Worm (Caenorhabditis elegans): ENCODE results near the gene clec-151.
A peak's percentile ranks its signal among the peaks of the same experiment; 100 is the strongest.

Gene clec-151

DNA sequence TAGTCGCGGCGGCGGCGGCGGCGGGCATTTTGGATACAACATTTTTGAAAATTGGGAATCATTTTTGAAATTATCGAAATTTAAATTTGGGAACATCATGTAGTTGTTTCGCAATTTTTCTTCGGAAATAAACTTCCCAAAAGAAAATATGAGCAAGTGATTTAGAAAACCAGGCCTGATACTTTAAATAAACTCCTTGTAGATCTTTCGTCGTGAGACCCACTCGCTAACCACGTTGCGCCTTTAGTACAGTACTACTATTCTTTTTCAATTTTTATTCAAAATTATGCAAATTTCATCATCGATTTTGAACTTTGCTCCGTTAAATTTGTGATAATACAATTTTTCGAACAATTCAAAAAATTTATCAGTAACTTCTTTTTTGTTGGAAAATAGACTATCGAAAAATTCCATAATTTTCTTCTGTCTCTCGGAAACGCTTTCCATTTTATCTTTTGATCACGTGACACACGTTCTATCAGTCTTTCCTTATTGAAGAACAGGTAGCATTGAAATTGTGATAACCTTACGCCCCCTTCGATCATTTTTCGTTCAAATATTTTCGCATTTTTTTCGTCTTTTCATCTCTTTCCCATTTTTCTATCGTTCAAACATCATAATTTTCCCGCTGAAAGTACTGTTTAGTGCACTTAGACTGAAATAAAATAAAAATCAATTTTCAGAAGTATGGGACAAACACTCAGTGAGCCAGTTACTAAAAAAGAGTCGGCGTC lies 21.7 kb downstream of the clec-151 start, which contains the start of gene ppm-2 (continued):
- no peak for TF ChIP-seq Y95B8A.8 (GFP tag; IDR thresholded peaks at IDR 0.05)
- TF ChIP-seq nfya-2 (GFP tag; IDR thresholded peaks at IDR 0.05): no peak
- TF ChIP-seq snpc-1.3 (tag; optimal IDR thresholded peaks at IDR 0.05; ENCODE audit: insufficient read depth): peak; percentile 21
- TF ChIP-seq efl-1 (GFP tag; optimal IDR thresholded peaks at IDR 0.05): peak; percentile 50
- no peak for TF ChIP-seq bed-1 (GFP tag; IDR thresholded peaks at IDR 0.05)
- no peak for TF ChIP-seq ceh-100 (GFP tag; IDR thresholded peaks at IDR 0.05)
- TF ChIP-seq hlh-26 (GFP tag; conservative IDR thresholded peaks at IDR 0.05): no peak
- no peak for TF ChIP-seq chd-7 (tag; optimal IDR thresholded peaks at IDR 0.05)
- TF ChIP-seq F57C9.4 (tag; optimal IDR thresholded peaks at IDR 0.05): no peak
- TF ChIP-seq hlh-12 (tag; optimal IDR thresholded peaks at IDR 0.05): no peak
- TF ChIP-seq cebp-1 (GFP tag; IDR thresholded peaks at IDR 0.05): no peak
- no peak for TF ChIP-seq cebp-1 (tag; optimal IDR thresholded peaks at IDR 0.05)
- TF ChIP-seq rec-8 (tag; optimal IDR thresholded peaks at IDR 0.05): no peak
- TF ChIP-seq K11D2.4 (GFP tag; IDR thresholded peaks at IDR 0.05): no peak
- no peak for TF ChIP-seq F10E7.11 (tag; optimal IDR thresholded peaks at IDR 0.05)
- no peak for TF ChIP-seq snpc-1.1 (tag; optimal IDR thresholded peaks at IDR 0.05; ENCODE audit: insufficient read depth)
- no peak for TF ChIP-seq unc-130 (GFP tag; optimal IDR thresholded peaks at IDR 0.05)
- TF ChIP-seq egl-44 (GFP tag; IDR thresholded peaks at IDR 0.05): no peak
- no peak for TF ChIP-seq hrde-1 (tag; optimal IDR thresholded peaks at IDR 0.05; ENCODE audit: borderline replicate concordance)
- TF ChIP-seq C06A6.2 (GFP tag; conservative IDR thresholded peaks at IDR 0.05): no peak
- TF ChIP-seq lin-54 (GFP tag; optimal IDR thresholded peaks at IDR 0.05): peak; percentile 1
- peak; percentile 100 for TF ChIP-seq madf-8 (GFP tag; conservative IDR thresholded peaks at IDR 0.05)
- no peak for TF ChIP-seq lin-26 (GFP tag; IDR thresholded peaks at IDR 0.05)
- no peak for TF ChIP-seq attf-5 (GFP tag; optimal IDR thresholded peaks at IDR 0.05)
- TF ChIP-seq nfya-1 (tag; optimal IDR thresholded peaks at IDR 0.05; ENCODE audit: borderline replicate concordance, insufficient read depth): no peak
- TF ChIP-seq ceh-58 (GFP tag; IDR thresholded peaks at IDR 0.05): no peak
- no peak for TF ChIP-seq zfh-2 (GFP tag; conservative IDR thresholded peaks at IDR 0.05)
- peak in 1 of 2 experiments; percentile 25 for TF ChIP-seq let-607 (tag; optimal IDR thresholded peaks at IDR 0.05)
- no peak for TF ChIP-seq ZK185.1 (tag; optimal IDR thresholded peaks at IDR 0.05; ENCODE audit: poor library complexity, severe bottlenecking)
- TF ChIP-seq ama-1 (optimal IDR thresholded peaks at IDR 0.05): no peak
- no peak for TF ChIP-seq ama-1 (GFP tag; optimal IDR thresholded peaks at IDR 0.05)
- TF ChIP-seq nhr-90 (tag; optimal IDR thresholded peaks at IDR 0.05): no peak
- 0 out of 2 replicates have a peak, but pooled peaks have one; percentile 35 for TF ChIP-seq let-526 (GFP tag; IDR thresholded peaks at IDR 0.05)
- peak; percentile 31 for TF ChIP-seq nhr-80 (tag; optimal IDR thresholded peaks at IDR 0.05)
- peak; percentile 87 for TF ChIP-seq F49E8.2 (tag; optimal IDR thresholded peaks at IDR 0.05; ENCODE audit: insufficient read depth)
- TF ChIP-seq dpl-1 (GFP tag; optimal IDR thresholded peaks at IDR 0.05): peak; percentile 38
- peak; percentile 97 for TF ChIP-seq F33H1.4 (GFP tag; IDR thresholded peaks at IDR 0.05)
- TF ChIP-seq Y56A3A.18 (GFP tag; IDR thresholded peaks at IDR 0.05): no peak; the same call in 1 of the 2 replicates
- peak; percentile 99 for TF ChIP-seq lsl-1 (GFP tag; optimal IDR thresholded peaks at IDR 0.05)
- TF ChIP-seq B0019.2 (GFP tag; conservative IDR thresholded peaks at IDR 0.05): no peak
- no peak for TF ChIP-seq ztf-22 (GFP tag; optimal IDR thresholded peaks at IDR 0.05)
- TF ChIP-seq T26A5.8 (tag; optimal IDR thresholded peaks at IDR 0.05): no peak
- no peak for TF ChIP-seq Y79H2A.3 (GFP tag; conservative IDR thresholded peaks at IDR 0.05)
- TF ChIP-seq B0261.1 (tag; optimal IDR thresholded peaks at IDR 0.05): no peak
- TF ChIP-seq aptf-3 (GFP tag; IDR thresholded peaks at IDR 0.05): no peak
- TF ChIP-seq snpc-4 (GFP tag; optimal IDR thresholded peaks at IDR 0.05): no peak
- no peak for TF ChIP-seq snpc-4 (tag; optimal IDR thresholded peaks at IDR 0.05)

All from whole organism, young adult.